Worm (Caenorhabditis elegans) whole organism, L2 larva: Measurements from ENCODE around the gene set-11.

Experiments
- C34F6.9 ChIP-seq: fragments of 150-350 bp; optimal IDR thresholded peaks from 2 replicates; lab custom pipeline; 2014; ENCODE audit warnings: missing biosample characterization, missing genetic modification characterization
- R02D3.7 ChIP-seq: fragments of 150-350 bp; optimal IDR thresholded peaks from 2 replicates; lab custom pipeline; 2014; ENCODE audit warnings: missing biosample characterization, missing genetic modification characterization
- alr-1 ChIP-seq: fragments of 150-350 bp; optimal IDR thresholded peaks from 2 replicates; lab custom pipeline; 2014; ENCODE audit warnings: missing biosample characterization, missing genetic modification characterization
- aly-2 ChIP-seq: fragments of 150-350 bp; optimal IDR thresholded peaks from 2 replicates; lab custom pipeline; 2014; ENCODE audit warnings: missing biosample characterization, missing genetic modification characterization
- ama-1 ChIP-seq: fragments of 150-350 bp; optimal IDR thresholded peaks from 2 replicates; lab custom pipeline; 2018; ENCODE audit warnings: inconsistent platforms
- blmp-1 ChIP-seq: sonication (generic microtip); optimal IDR thresholded peaks from 2 replicates; lab custom pipeline; 2017; ENCODE audit warnings: missing genetic modification characterization, mild to moderate bottlenecking, missing compliant biosample characterization, antibody characterized with exemption, moderate library complexity; ENCODE audit not compliant: insufficient read depth
- ceh-16 ChIP-seq: fragments of 150-350 bp; optimal IDR thresholded peaks from 2 replicates; lab custom pipeline; 2014; ENCODE audit warnings: missing biosample characterization, missing genetic modification characterization
- ceh-82 ChIP-seq: fragments of 150-350 bp; optimal IDR thresholded peaks from 2 replicates; lab custom pipeline; 2014; ENCODE audit warnings: missing biosample characterization, missing genetic modification characterization
- dmd-4 ChIP-seq: sonication (generic microtip); optimal IDR thresholded peaks from 2 replicates; lab custom pipeline; 2017; ENCODE audit warnings: missing biosample characterization, missing genetic modification characterization
- elt-3 ChIP-seq: sonication (generic microtip); optimal IDR thresholded peaks from 2 replicates; lab custom pipeline; 2017; ENCODE audit warnings: missing biosample characterization, missing genetic modification characterization
- gmeb-1 ChIP-seq: fragments of 150-350 bp; optimal IDR thresholded peaks from 2 replicates; lab custom pipeline; 2014; ENCODE audit warnings: missing biosample characterization, missing genetic modification characterization
- lin-11 ChIP-seq: fragments of 150-350 bp; sonication (generic microtip); optimal IDR thresholded peaks from 2 replicates; lab custom pipeline; 2014; ENCODE audit warnings: missing biosample characterization, missing genetic modification characterization, inconsistent platforms, mixed read lengths
- lin-13 ChIP-seq: fragments of 150-350 bp; optimal IDR thresholded peaks from 2 replicates; lab custom pipeline; 2014; ENCODE audit warnings: missing biosample characterization, missing genetic modification reagents, missing genetic modification characterization
- lin-39 ChIP-seq: fragments of 150-350 bp; optimal IDR thresholded peaks from 2 replicates; lab custom pipeline; 2014; ENCODE audit warnings: missing biosample characterization, missing genetic modification reagents, missing genetic modification characterization
- mab-5 ChIP-seq: fragments of 150-350 bp; optimal IDR thresholded peaks from 2 replicates; lab custom pipeline; 2014; ENCODE audit warnings: missing biosample characterization, missing genetic modification characterization
- mbf-1 ChIP-seq: sonication (generic microtip); optimal IDR thresholded peaks from 2 replicates; lab custom pipeline; 2017; ENCODE audit warnings: missing biosample characterization, missing genetic modification characterization
- mdl-1 ChIP-seq, 2 experiments: fragments of 150-350 bp in 1 of 2; sonication (generic microtip) in 1 of 2; optimal IDR thresholded peaks; 2 replicates each; lab custom pipeline; 2017; ENCODE audit warnings: missing biosample characterization in 2 of 2, missing genetic modification characterization in 2 of 2
- nhr-10 ChIP-seq: sonication (generic microtip); optimal IDR thresholded peaks from 2 replicates; lab custom pipeline; 2017; ENCODE audit warnings: missing biosample characterization, missing genetic modification characterization
- nhr-11 ChIP-seq: fragments of 150-350 bp; optimal IDR thresholded peaks from 2 replicates; lab custom pipeline; 2014; ENCODE audit warnings: missing biosample characterization, missing genetic modification characterization
- nhr-12 ChIP-seq: fragments of 150-350 bp; optimal IDR thresholded peaks from 2 replicates; lab custom pipeline; 2014; ENCODE audit warnings: missing biosample characterization, missing genetic modification characterization
- nhr-129 ChIP-seq: fragments of 150-350 bp; optimal IDR thresholded peaks from 2 replicates; lab custom pipeline; 2014; ENCODE audit warnings: missing biosample characterization, missing genetic modification characterization
- nhr-23 ChIP-seq: fragments of 150-350 bp; optimal IDR thresholded peaks from 2 replicates; lab custom pipeline; 2014; ENCODE audit warnings: missing biosample characterization, missing genetic modification reagents, missing genetic modification characterization
- nhr-237 ChIP-seq: fragments of 150-350 bp; optimal IDR thresholded peaks from 2 replicates; lab custom pipeline; 2014; ENCODE audit warnings: missing biosample characterization, missing genetic modification characterization
- nhr-6 ChIP-seq: fragments of 150-350 bp; optimal IDR thresholded peaks from 2 replicates; lab custom pipeline; 2014; ENCODE audit warnings: missing biosample characterization, missing genetic modification characterization
- sem-4 ChIP-seq: fragments of 150-350 bp; optimal IDR thresholded peaks from 2 replicates; lab custom pipeline; 2014; ENCODE audit warnings: missing biosample characterization, missing genetic modification reagents, missing genetic modification characterization
- skn-1 ChIP-seq: sonication (generic microtip); optimal IDR thresholded peaks from 2 replicates; lab custom pipeline; 2017; ENCODE audit warnings: missing biosample characterization, missing genetic modification characterization
- sma-9 ChIP-seq, 2 experiments: fragments of 150-350 bp in 1 of 2; sonication (generic microtip) in 1 of 2; optimal IDR thresholded peaks; 2 replicates each; lab custom pipeline; 2014 to 2016; ENCODE audit warnings: missing genetic modification characterization in 2 of 2, mild to moderate bottlenecking in 1 of 2, missing biosample characterization in 1 of 2, missing compliant biosample characterization in 1 of 2, missing genetic modification reagents in 1 of 2, moderate library complexity in 1 of 2
- snpc-4 ChIP-seq: fragments of 150-350 bp; optimal IDR thresholded peaks from 2 replicates; lab custom pipeline; 2014; ENCODE audit warnings: missing biosample characterization, missing genetic modification characterization
- unc-39 ChIP-seq: fragments of 150-350 bp; optimal IDR thresholded peaks from 2 replicates; lab custom pipeline; 2014; ENCODE audit warnings: missing biosample characterization, missing genetic modification characterization
- unc-55 ChIP-seq: fragments of 150-350 bp; sonication (generic microtip); optimal IDR thresholded peaks from 3 replicates; lab custom pipeline; 2014; ENCODE audit warnings: missing biosample characterization, missing genetic modification reagents, missing genetic modification characterization
- ztf-1 ChIP-seq: fragments of 200-800 bp; sonication (Bioruptor generic); conservative IDR thresholded peaks from 2 replicates; pipeline ENCODE4 v1.3.6; 2022; ENCODE audit warnings: missing genetic modification characterization, missing compliant biosample characterization
- ztf-11 ChIP-seq: sonication (generic microtip); optimal IDR thresholded peaks from 2 replicates; lab custom pipeline; 2017; ENCODE audit warnings: missing biosample characterization, missing genetic modification characterization

The set-11 gene

ce11 chrII:2692476-2692875, at the start of gene set-11:
Gene set-11, minus strand, starts transcription at chrII:2692576.
- TF ChIP-seq ceh-82 (tag; lab: Kevin White, UChicago) (no peak), skn-1 (no peak)
- TF ChIP-seq, all 48 proteins: peak for 0

- TF ChIP-seq ceh-16 (no peak), nhr-23 (tag; lab: Kevin White, UChicago) (no peak)
Measured at ce11 chrII:2741405-2741804, 49.0 kb upstream of the set-11 start.

ce11 chrII:2739619-2740018, 47.2 kb upstream of the set-11 start, which contains the start of gene T05A8.6:
Gene T05A8.6, minus strand, starts transcription at chrII:2739719.
- TF ChIP-seq elt-3 (tag; lab: Kevin White, UChicago) (no peak), nhr-237 (tag; lab: Kevin White, UChicago) (no peak), dmd-4 (tag; lab: Kevin White, UChicago) (no peak), alr-1 (tag; lab: Kevin White, UChicago) (no peak)
- TF ChIP-seq, all 48 proteins: peak for 0

DNA sequence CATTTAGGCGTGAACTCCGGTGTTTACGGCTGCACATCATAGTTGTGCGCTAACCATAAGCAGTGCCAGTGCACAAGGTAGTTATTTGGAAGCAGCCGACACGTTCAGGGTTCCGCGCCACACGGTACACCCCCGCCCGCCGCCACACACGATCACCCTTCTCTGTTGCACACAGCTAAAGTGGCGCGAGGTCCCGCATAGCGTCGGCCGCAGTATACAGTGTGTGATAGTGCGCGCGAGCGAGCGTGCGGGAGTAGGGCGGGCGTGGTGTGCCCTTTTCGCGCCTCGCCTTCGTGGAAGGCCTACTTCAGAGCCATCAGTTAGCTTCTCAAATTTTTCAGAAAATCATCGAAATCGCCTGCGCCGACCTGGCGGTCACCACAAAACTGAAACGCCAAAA, 44.6 kb upstream of the set-11 start:
- TF ChIP-seq elt-3 (tag; lab: Kevin White, UChicago) (no peak), C34F6.9 (tag; lab: Kevin White, UChicago) (no peak)

DNA sequence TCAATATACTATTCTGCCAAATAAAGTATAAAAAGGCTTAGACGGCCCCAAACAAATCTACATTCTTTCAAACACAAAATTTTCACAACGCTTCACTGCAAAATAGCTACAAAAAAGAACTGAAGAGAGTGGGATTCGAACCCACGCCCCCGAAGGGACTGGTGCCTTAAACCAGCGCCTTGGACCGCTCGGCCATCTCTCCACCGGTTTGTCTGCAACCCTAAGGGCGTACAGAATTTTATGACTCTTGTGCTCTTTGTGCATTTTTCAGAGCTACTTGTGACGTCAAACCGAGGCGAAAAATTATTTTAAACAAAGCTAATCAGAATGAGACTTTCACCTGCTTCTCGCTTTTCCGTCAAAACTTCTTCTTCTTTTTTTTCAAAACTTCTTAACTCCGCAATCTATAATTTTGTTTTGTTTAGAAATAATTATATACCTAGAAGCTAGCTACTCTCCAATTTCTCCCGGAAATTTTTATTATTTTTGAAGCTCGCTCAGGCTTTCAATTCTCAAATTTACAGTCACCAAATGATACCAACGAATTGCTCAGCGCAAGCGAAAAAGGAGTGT, 43.9 kb upstream of the set-11 start, which contains the start of gene T05A8.8:
Gene T05A8.8, plus strand, starts transcription at position 523 of the 573 bp plus-strand sequence.
- TF ChIP-seq nhr-11 (tag; lab: Kevin White, UChicago) = no peak
- no peak for TF ChIP-seq snpc-4 (tag; lab: Kevin White, UChicago)
- TF ChIP-seq R02D3.7 (tag; lab: Kevin White, UChicago) = no peak
- no peak for TF ChIP-seq mbf-1 (tag; lab: Kevin White, UChicago)
- TF ChIP-seq sma-9 (GFP tag; optimal IDR thresholded peaks at IDR 0.05; lab: Kevin White, UChicago) = no peak
- TF ChIP-seq sma-9 (tag; optimal IDR thresholded peaks at IDR 0.05; lab: Kevin White, UChicago) = no peak
- no peak for TF ChIP-seq nhr-6
- no peak for TF ChIP-seq unc-39 (tag; lab: Kevin White, UChicago)
- no peak for TF ChIP-seq alr-1 (tag; lab: Kevin White, UChicago)
- TF ChIP-seq lin-39 (tag; lab: Kevin White, UChicago) = no peak
- TF ChIP-seq nhr-129 = no peak
- TF ChIP-seq ama-1 (lab: Kevin White, UChicago) = no peak
- no peak for TF ChIP-seq blmp-1 (tag; lab: Kevin White, UChicago)
- no peak for TF ChIP-seq lin-13 (GFP tag; lab: Kevin White, UChicago)
- no peak for TF ChIP-seq ztf-11 (tag; lab: Kevin White, UChicago)
- TF ChIP-seq mdl-1 (tag; optimal IDR thresholded peaks at IDR 0.05; lab: Kevin White, UChicago) = no peak
- TF ChIP-seq sem-4 (tag; lab: Kevin White, UChicago) = no peak
- no peak for TF ChIP-seq nhr-12 (tag; lab: Kevin White, UChicago)
- no peak for TF ChIP-seq aly-2 (tag; lab: Kevin White, UChicago)
- TF ChIP-seq ztf-1 (GFP tag; lab: Robert Waterston, UW) = no peak
- no peak for TF ChIP-seq lin-11 (tag; lab: Kevin White, UChicago)

DNA sequence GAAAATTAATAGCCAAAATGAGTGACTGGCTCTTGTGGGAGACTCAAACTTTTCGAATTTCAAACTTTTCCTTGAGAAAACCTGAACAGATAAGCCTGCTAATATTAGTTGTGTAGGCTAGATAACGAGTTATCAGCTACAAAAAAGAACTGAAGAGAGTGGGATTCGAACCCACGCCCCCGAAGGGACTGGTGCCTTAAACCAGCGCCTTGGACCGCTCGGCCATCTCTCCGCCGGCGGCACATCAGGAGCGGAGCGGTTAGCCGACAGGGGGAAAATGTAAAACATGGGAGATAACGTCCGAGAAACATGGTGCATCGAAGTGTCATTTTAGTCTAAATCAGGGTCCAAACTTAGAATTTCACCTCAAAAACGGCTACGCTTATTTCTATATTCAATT, 43.3 kb upstream of the set-11 start:
- TF ChIP-seq lin-13 (GFP tag; lab: Kevin White, UChicago) (no peak), gmeb-1 (no peak), nhr-10 (tag; lab: Kevin White, UChicago) (no peak), unc-55 (GFP tag; lab: Kevin White, UChicago) (no peak), nhr-11 (tag; lab: Kevin White, UChicago) (no peak), dmd-4 (tag; lab: Kevin White, UChicago) (no peak), mab-5 (tag; lab: Kevin White, UChicago) (no peak), mdl-1 (tag; optimal IDR thresholded peaks at IDR 0.05; lab: Kevin White, UChicago) (no peak), ztf-1 (GFP tag; lab: Robert Waterston, UW) (no peak), lin-39 (tag; lab: Kevin White, UChicago) (no peak)
